Worm (Caenorhabditis elegans) whole organism, late embryonic: ENCODE measurements around the gene sra-37.

Experiments
- ama-1 ChIP-seq: fragments of 150-350 bp; optimal IDR thresholded peaks from 2 replicates; lab custom pipeline; 2014
- ceh-45 ChIP-seq: fragments of 200-800 bp; sonication (Bioruptor generic); IDR thresholded peaks from 2 replicates; pipeline ENCODE4 v1.3.6; 2022; ENCODE audit warnings: missing genetic modification reagents, missing genetic modification characterization, missing compliant biosample characterization
- elt-4 ChIP-seq: sonication (generic microtip); optimal IDR thresholded peaks from 2 replicates; lab custom pipeline; 2016; ENCODE audit warnings: missing genetic modification characterization, missing compliant biosample characterization
- sdc-2 ChIP-seq: sonication (generic microtip); optimal IDR thresholded peaks from 2 replicates; lab custom pipeline; 2016; ENCODE audit warnings: missing genotype, missing genetic modification characterization, missing compliant biosample characterization
- syd-9 ChIP-seq: sonication (generic microtip); optimal IDR thresholded peaks from 2 replicates; lab custom pipeline; 2016; ENCODE audit warnings: mild to moderate bottlenecking, missing genetic modification characterization, moderate library complexity, missing compliant biosample characterization
- ztf-16 ChIP-seq: sonication (generic microtip); optimal IDR thresholded peaks from 2 replicates; lab custom pipeline; 2017; ENCODE audit warnings: missing genetic modification characterization, missing compliant biosample characterization

DNA sequence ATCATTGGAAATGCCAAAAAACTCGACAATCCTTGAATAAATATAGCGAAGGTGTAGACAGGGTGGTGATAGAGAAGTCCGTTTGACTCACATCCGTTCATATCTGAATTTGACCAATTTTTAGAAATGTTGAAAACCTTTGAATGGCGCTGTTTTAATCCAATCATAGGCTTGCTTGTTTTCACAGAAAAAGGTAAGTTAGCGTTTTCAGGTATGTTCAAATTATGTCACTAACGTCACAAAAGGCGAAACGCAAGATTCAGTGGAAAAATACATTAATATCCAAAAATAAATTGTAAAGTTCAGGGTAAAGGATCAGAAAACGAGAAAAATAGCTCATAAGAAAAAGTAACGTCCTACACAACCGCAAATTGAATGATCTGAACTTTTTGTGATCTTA, 6.9 kb upstream of the sra-37 start, which contains the start of gene sra-38:
- no peak for TF ChIP-seq ztf-16 (tag; lab: Kevin White, UChicago)
- no peak for TF ChIP-seq ama-1 (lab: Kevin White, UChicago)
- no peak for TF ChIP-seq ceh-45 (GFP tag; lab: Robert Waterston, UW)
- no peak for TF ChIP-seq sdc-2 (tag; lab: Kevin White, UChicago)
- TF ChIP-seq elt-4, result no peak
- TF ChIP-seq syd-9 (tag; lab: Kevin White, UChicago), result no peak
